Worm (Caenorhabditis elegans) whole organism, early embryonic: ENCODE results near the gene F45E12.5.
A peak's percentile ranks its signal among the peaks of the same experiment; 100 is the strongest.

Source experiments
- B0310.2 ChIP-seq: sonication (generic microtip); optimal IDR thresholded peaks from 2 replicates; lab custom pipeline; 2016; ENCODE audit warnings: mild to moderate bottlenecking, missing genetic modification characterization, missing compliant biosample characterization
- F13C5.2 ChIP-seq: sonication (generic microtip); optimal IDR thresholded peaks from 2 replicates; lab custom pipeline; 2017; ENCODE audit warnings: mild to moderate bottlenecking, missing genetic modification characterization, inconsistent platforms, missing compliant biosample characterization
- aly-1 ChIP-seq: sonication (generic microtip); optimal IDR thresholded peaks from 2 replicates; lab custom pipeline; 2016; ENCODE audit warnings: missing genetic modification characterization, missing compliant biosample characterization
- ama-1 ChIP-seq: fragments of 150-350 bp; optimal IDR thresholded peaks from 2 replicates; lab custom pipeline; 2014
- ceh-13 ChIP-seq: fragments of 200-800 bp; sonication (Bioruptor generic); optimal IDR thresholded peaks from 2 replicates; lab custom pipeline; 2018; ENCODE audit warnings: mild to moderate bottlenecking, missing genetic modification characterization, missing compliant biosample characterization
- ceh-36 ChIP-seq: sonication (generic microtip); optimal IDR thresholded peaks from 2 replicates; lab custom pipeline; 2016; ENCODE audit warnings: missing genetic modification characterization, inconsistent platforms, missing compliant biosample characterization
- ets-7 ChIP-seq: sonication (generic microtip); optimal IDR thresholded peaks from 2 replicates; lab custom pipeline; 2016; ENCODE audit warnings: missing genotype, missing genetic modification characterization, missing compliant biosample characterization
- flt-1 ChIP-seq: fragments of 200-800 bp; sonication (Bioruptor generic); IDR thresholded peaks from 2 replicates; pipeline ENCODE4 v1.3.6; 2022; ENCODE audit warnings: missing genetic modification characterization, missing compliant biosample characterization
- hmbx-1 ChIP-seq: sonication (generic microtip); optimal IDR thresholded peaks from 2 replicates; lab custom pipeline; 2016; ENCODE audit warnings: mild to moderate bottlenecking, missing genetic modification characterization, missing compliant biosample characterization
- hmg-4 ChIP-seq: fragments of 200-800 bp; sonication (Bioruptor generic); optimal IDR thresholded peaks from 2 replicates; lab custom pipeline; 2018; ENCODE audit warnings: mild to moderate bottlenecking, missing genetic modification characterization, missing compliant biosample characterization
- hnd-1 ChIP-seq: sonication (generic microtip); optimal IDR thresholded peaks from 2 replicates; lab custom pipeline; 2016; ENCODE audit warnings: missing genetic modification characterization, missing compliant biosample characterization
- pes-1 ChIP-seq: fragments of 200-800 bp; sonication (Bioruptor generic); IDR thresholded peaks from 2 replicates; pipeline ENCODE4 v1.3.6; 2022; ENCODE audit warnings: missing genetic modification reagents, missing genetic modification characterization, missing compliant biosample characterization
- scrt-1 ChIP-seq: fragments of 200-800 bp; sonication (Bioruptor generic); IDR thresholded peaks from 2 replicates; pipeline ENCODE4 v1.3.6; 2022; ENCODE audit warnings: missing genetic modification characterization, missing compliant biosample characterization
- sea-1 ChIP-seq: fragments of 200-800 bp; sonication (Bioruptor generic); conservative IDR thresholded peaks from 2 replicates; pipeline ENCODE4 v1.3.6; 2022; ENCODE audit warnings: missing genetic modification characterization, missing compliant biosample characterization
- tbx-11 ChIP-seq: fragments of 200-800 bp; sonication (Bioruptor generic); IDR thresholded peaks from 2 replicates; pipeline ENCODE4 v1.3.6; 2022; ENCODE audit warnings: missing genetic modification characterization, missing compliant biosample characterization
- tbx-37 ChIP-seq: fragments of 200-800 bp; sonication (Bioruptor generic); conservative IDR thresholded peaks from 2 replicates; pipeline ENCODE4 v1.3.6; 2022; ENCODE audit warnings: missing genetic modification reagents, missing genetic modification characterization, missing compliant biosample characterization
- tra-4 ChIP-seq: sonication (generic microtip); optimal IDR thresholded peaks from 2 replicates; lab custom pipeline; 2017; ENCODE audit warnings: missing genetic modification characterization, missing compliant biosample characterization

Gene F45E12.5

DNA sequence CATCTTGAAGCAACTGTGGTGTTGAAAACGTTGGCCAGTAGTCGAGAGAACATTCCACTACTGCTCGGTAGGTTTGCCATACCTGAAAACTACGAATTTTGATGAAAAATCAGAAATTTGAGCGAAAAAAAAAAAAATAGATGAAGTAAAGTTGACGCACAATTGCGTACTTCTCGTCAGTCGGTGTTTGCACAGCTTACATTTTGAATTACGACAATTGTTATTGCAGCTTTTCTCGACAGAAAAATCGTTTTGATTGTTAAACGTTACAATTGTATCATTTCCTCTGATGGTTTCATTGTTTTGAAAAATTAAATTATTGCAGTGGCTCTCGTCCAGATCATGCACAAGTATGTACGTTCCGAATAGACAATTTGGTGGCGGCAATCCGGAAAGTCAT, at the start of gene F45E12.5, which contains the start of gene cnep-1:
F45E12.5 (minus strand) TSS at position 93 of the 400 bp plus-strand sequence.
cnep-1 (plus strand) TSS at position 326 of the 400 bp plus-strand sequence.
- no peak for TF ChIP-seq tbx-37 (GFP tag; lab: Robert Waterston, UW)
- TF ChIP-seq F13C5.2 (tag; lab: Kevin White, UChicago), result no peak
- no peak for TF ChIP-seq ama-1 (lab: Kevin White, UChicago)
- TF ChIP-seq aly-1 (tag; lab: Kevin White, UChicago), result no peak
- no peak for TF ChIP-seq hmbx-1
- TF ChIP-seq pes-1 (GFP tag; lab: Robert Waterston, UW), result no peak
- no peak for TF ChIP-seq flt-1 (GFP tag; lab: Robert Waterston, UW)
- no peak for TF ChIP-seq hmg-4 (GFP tag; lab: Kevin White, UChicago)
- no peak for TF ChIP-seq ets-7
- TF ChIP-seq B0310.2, result no peak
- TF ChIP-seq ceh-36 (tag; lab: Kevin White, UChicago), result no peak
- no peak for TF ChIP-seq tra-4 (tag; lab: Kevin White, UChicago)
- TF ChIP-seq tbx-11, result no peak
- no peak for TF ChIP-seq hnd-1 (tag; lab: Kevin White, UChicago)

DNA sequence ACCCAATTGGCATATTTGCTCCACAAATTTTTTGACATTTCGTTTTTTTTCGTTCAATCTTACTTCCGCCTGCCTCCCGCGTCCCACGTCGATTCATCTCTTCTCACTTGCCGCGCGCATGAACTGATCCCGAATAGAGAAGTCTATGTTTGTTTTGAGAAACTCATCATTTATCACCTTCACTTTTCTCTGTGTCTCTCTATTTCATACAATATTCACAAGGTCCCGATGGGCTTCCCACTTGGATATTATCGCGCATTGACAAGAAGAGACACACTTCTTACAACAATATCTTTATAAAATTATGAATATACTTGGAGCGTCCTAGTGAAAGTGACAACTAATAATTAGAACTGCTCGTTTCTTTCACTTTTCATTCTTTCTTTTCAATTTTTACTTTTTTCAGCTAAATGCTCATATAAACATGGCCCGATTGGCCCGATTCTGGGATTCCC, 48.6 kb upstream of the F45E12.5 start, which contains the start of gene insc-1:
insc-1 (plus strand) TSS at position 405 of the 455 bp plus-strand sequence.
- TF ChIP-seq hnd-1 (tag; lab: Kevin White, UChicago), result no peak

- TF ChIP-seq tbx-11, result no peak
- no peak for TF ChIP-seq aly-1 (tag; lab: Kevin White, UChicago)
- TF ChIP-seq scrt-1 (GFP tag; lab: Robert Waterston, UW), result no peak
- TF ChIP-seq ceh-13, result no peak
- no peak for TF ChIP-seq sea-1
- TF ChIP-seq B0310.2, result no peak
- TF ChIP-seq tra-4 (tag; lab: Kevin White, UChicago), result no peak
- no peak for TF ChIP-seq pes-1 (GFP tag; lab: Robert Waterston, UW)
- TF ChIP-seq hmg-4 (GFP tag; lab: Kevin White, UChicago), result no peak
- no peak for TF ChIP-seq flt-1 (GFP tag; lab: Robert Waterston, UW)
- no peak for TF ChIP-seq tbx-37 (GFP tag; lab: Robert Waterston, UW)
- TF ChIP-seq ama-1 (lab: Kevin White, UChicago), result no peak
- TF ChIP-seq ceh-36 (tag; lab: Kevin White, UChicago), result no peak
- TF ChIP-seq ets-7, result no peak
Observed at ce11 chrII:7357176-7357575, 47.3 kb upstream of the F45E12.5 start.

DNA sequence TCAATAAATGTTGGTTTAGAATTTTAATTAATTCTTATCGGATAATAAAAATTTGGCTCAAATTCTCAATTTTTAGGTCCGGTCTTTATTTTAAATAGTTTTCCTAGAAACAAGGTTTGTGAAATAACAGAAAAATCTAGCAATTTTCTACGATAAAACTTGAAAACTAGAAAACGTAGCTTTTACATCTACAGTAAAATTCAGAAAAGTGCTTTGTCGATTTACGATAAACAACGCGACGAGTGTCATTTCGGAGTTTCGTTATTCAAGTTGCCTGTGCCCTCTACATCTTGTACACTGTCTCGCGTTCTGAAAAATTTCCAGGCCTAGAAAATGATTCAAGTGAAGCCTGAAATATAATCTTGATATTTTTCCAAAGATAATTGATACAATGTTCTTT, 46.9 kb upstream of the F45E12.5 start:
- TF ChIP-seq tra-4 (tag; lab: Kevin White, UChicago), result no peak
- TF ChIP-seq tbx-11, result no peak
- no peak for TF ChIP-seq flt-1 (GFP tag; lab: Robert Waterston, UW)
- TF ChIP-seq hmg-4 (GFP tag; lab: Kevin White, UChicago), result no peak
- no peak for TF ChIP-seq ama-1 (lab: Kevin White, UChicago)
- no peak for TF ChIP-seq B0310.2
- TF ChIP-seq sea-1, result no peak
- no peak for TF ChIP-seq scrt-1 (GFP tag; lab: Robert Waterston, UW)

DNA sequence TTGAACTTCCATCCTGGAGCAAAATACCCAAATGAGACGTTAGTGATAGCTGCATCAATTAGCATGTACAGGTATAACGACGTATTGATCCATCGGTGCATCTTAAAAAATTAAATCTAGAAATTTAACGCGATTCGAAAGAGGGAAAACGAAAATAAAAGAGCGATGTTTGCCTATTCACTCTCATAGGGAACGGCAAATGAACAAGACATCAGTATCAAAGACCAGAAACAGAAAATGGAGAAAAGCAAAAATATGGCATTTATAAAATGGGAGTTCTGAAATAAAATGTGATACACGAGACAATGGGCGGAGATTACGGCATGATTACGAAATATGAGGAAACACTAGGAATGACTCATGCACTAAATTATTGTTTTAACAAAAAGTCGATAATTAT, 46.4 kb upstream of the F45E12.5 start, which contains the start of gene haf-2:
haf-2 (minus strand) TSS at position 101 of the 400 bp plus-strand sequence.
- TF ChIP-seq pes-1 (GFP tag; lab: Robert Waterston, UW), result no peak
- no peak for TF ChIP-seq hmbx-1
- no peak for TF ChIP-seq ceh-13
- no peak for TF ChIP-seq F13C5.2 (tag; lab: Kevin White, UChicago)
- no peak for TF ChIP-seq flt-1 (GFP tag; lab: Robert Waterston, UW)
- TF ChIP-seq tbx-11, result no peak
- TF ChIP-seq hmg-4 (GFP tag; lab: Kevin White, UChicago), result no peak
- no peak for TF ChIP-seq sea-1
- TF ChIP-seq hnd-1 (tag; lab: Kevin White, UChicago), result no peak
- TF ChIP-seq tbx-37 (GFP tag; lab: Robert Waterston, UW), result no peak
- no peak for TF ChIP-seq ceh-36 (tag; lab: Kevin White, UChicago)
- no peak for TF ChIP-seq aly-1 (tag; lab: Kevin White, UChicago)
- TF ChIP-seq B0310.2, result no peak
- no peak for TF ChIP-seq ama-1 (lab: Kevin White, UChicago)
- TF ChIP-seq tra-4 (tag; lab: Kevin White, UChicago), result no peak
- no peak for TF ChIP-seq ets-7
- TF ChIP-seq scrt-1 (GFP tag; lab: Robert Waterston, UW), result no peak

DNA sequence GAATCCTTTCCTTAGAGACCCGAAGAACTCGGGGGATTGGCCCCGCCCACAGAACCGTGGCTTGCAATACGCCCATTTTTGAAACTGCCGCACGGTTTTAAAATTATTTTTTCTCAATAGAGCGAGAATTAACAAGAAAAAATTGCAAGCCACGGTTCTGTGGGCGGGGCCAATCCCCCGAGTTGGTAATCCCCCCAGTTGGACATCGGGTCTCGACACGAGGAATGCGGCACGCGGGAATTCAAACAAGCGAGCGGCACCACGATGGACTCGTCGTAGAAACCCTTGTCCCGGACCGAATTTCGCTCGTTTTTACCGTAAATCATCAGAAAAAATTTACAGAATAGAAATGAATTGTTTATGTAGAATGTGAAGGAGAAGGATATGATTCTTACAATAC, 43.1 kb upstream of the F45E12.5 start:
- no peak for TF ChIP-seq hnd-1 (tag; lab: Kevin White, UChicago)
- TF ChIP-seq ceh-36 (tag; lab: Kevin White, UChicago), result peak; percentile 12

- TF ChIP-seq hmbx-1 (no peak), ama-1 (lab: Kevin White, UChicago) (no peak), scrt-1 (GFP tag; lab: Robert Waterston, UW) (no peak), ceh-36 (tag; lab: Kevin White, UChicago) (no peak), ceh-13 (no peak), hmg-4 (GFP tag; lab: Kevin White, UChicago) (no peak), tbx-37 (GFP tag; lab: Robert Waterston, UW) (no peak), ets-7 (no peak), sea-1 (no peak), hnd-1 (tag; lab: Kevin White, UChicago) (no peak), tbx-11 (no peak)
Observed at ce11 chrII:7352507-7352906, 42.6 kb upstream of the F45E12.5 start, which contains the start of gene hsp-4. TSS of gene hsp-4 (minus strand) at chrII:7352645.

DNA sequence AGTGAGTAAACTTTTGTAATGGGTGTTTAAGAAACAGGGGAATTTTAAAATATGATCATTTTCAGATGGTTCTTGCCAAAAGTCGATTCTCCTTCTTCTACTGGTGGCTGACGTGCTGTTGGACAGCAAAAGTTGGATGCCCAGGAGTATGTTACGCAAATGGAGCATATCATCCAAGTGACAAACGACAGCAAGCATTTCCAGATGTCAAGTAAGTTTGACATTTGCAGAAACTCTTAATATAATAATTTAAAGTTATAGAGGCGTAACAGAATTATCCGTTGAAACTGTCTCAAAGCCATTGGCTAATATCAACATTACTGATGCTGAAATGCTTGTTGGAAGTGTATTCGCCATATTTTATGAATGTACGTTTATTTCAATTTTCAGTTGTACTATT, 38.1 kb upstream of the F45E12.5 start:
- TF ChIP-seq sea-1 (no peak), flt-1 (GFP tag; lab: Robert Waterston, UW) (no peak)
